Worm (Caenorhabditis elegans) whole organism, late embryonic: ENCODE results near the gene C15C8.5.
A peak's percentile ranks its signal among the peaks of the same experiment; 100 is the strongest.

Source experiments
- ceh-14 ChIP-seq: sonication (generic microtip); optimal IDR thresholded peaks from 2 replicates; lab custom pipeline; 2016; ENCODE audit warnings: missing genotype, missing genetic modification characterization, missing compliant biosample characterization
- ceh-9 ChIP-seq: sonication (generic microtip); optimal IDR thresholded peaks from 2 replicates; lab custom pipeline; 2016; ENCODE audit warnings: mild to moderate bottlenecking, missing genetic modification characterization, inconsistent platforms, missing compliant biosample characterization
- dmd-4 ChIP-seq: sonication (generic microtip); optimal IDR thresholded peaks from 2 replicates; lab custom pipeline; 2016; ENCODE audit warnings: borderline replicate concordance, missing genetic modification characterization, missing compliant biosample characterization
- dve-1 ChIP-seq: sonication (generic microtip); optimal IDR thresholded peaks from 2 replicates; lab custom pipeline; 2017; ENCODE audit warnings: antibody characterized with exemption, mild to moderate bottlenecking, missing genetic modification characterization, missing compliant biosample characterization
- fax-1 ChIP-seq: sonication (generic microtip); optimal IDR thresholded peaks from 2 replicates; lab custom pipeline; 2016; ENCODE audit warnings: missing genotype, missing genetic modification characterization, missing compliant biosample characterization
- hlh-30 ChIP-seq: sonication (generic microtip); optimal IDR thresholded peaks from 2 replicates; lab custom pipeline; 2017; ENCODE audit warnings: antibody characterized with exemption, missing genetic modification characterization, missing compliant biosample characterization; ENCODE audit not compliant: insufficient read depth
- hlh-8 ChIP-seq: sonication (generic microtip); optimal IDR thresholded peaks from 2 replicates; lab custom pipeline; 2016; ENCODE audit warnings: missing genotype, missing genetic modification characterization, missing compliant biosample characterization
- nhr-11 ChIP-seq: fragments of 150-350 bp; optimal IDR thresholded peaks from 2 replicates; lab custom pipeline; 2014; ENCODE audit warnings: missing biosample characterization, missing genetic modification characterization
- npax-4 ChIP-seq: sonication (generic microtip); optimal IDR thresholded peaks from 2 replicates; lab custom pipeline; 2016; ENCODE audit warnings: missing genetic modification characterization, missing compliant biosample characterization
- odd-2 ChIP-seq: sonication (generic microtip); optimal IDR thresholded peaks from 2 replicates; lab custom pipeline; 2017; ENCODE audit warnings: antibody characterized with exemption, mild to moderate bottlenecking, missing genetic modification characterization, missing compliant biosample characterization
- pqm-1 ChIP-seq: sonication (generic microtip); optimal IDR thresholded peaks from 2 replicates; lab custom pipeline; 2016; ENCODE audit warnings: missing genetic modification characterization, missing compliant biosample characterization
- syd-9 ChIP-seq: sonication (generic microtip); optimal IDR thresholded peaks from 2 replicates; lab custom pipeline; 2016; ENCODE audit warnings: mild to moderate bottlenecking, missing genetic modification characterization, moderate library complexity, missing compliant biosample characterization
- tbx-2 ChIP-seq: sonication (generic microtip); optimal IDR thresholded peaks from 2 replicates; lab custom pipeline; 2016; ENCODE audit warnings: missing genetic modification characterization, missing compliant biosample characterization
- unc-3 ChIP-seq, 2 experiments: fragments of 200-800 bp in 1 of 2; sonication (Bioruptor generic) in 1 of 2; sonication (generic microtip) in 1 of 2; conservative IDR thresholded peaks in 1 of 2; optimal IDR thresholded peaks in 1 of 2; 2 replicates each; pipeline versions ENCODE4 v1.3.6 to Lab custom; 2016 to 2022; ENCODE audit warnings: missing compliant biosample characterization in 2 of 2, missing genetic modification characterization in 2 of 2, missing genetic modification reagents in 1 of 2

DNA sequence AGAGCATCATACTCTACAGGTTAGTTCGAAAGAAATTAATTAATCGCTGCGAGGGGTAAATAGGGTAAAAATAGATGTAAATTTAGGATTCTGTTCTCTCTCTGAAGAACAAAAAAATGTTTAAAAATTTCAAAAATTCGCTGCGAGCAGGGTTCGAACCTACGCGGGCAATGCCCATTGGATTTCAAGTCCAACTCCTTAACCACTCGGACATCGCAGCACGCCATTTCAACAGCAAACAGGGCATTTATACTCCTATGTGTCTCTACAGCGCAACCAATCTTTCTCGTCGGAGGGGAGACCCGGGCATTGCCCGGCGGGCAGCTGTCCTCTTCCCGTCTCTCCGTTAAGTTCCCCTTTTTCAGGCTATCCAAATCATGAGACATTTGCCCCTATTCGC, 32.4 kb downstream of the C15C8.5 start:
- TF ChIP-seq odd-2 (tag; lab: Kevin White, UChicago) (peak; percentile 76), nhr-11 (tag; lab: Kevin White, UChicago) (no peak), pqm-1 (tag; lab: Kevin White, UChicago) (peak; percentile 78), dmd-4 (tag; lab: Kevin White, UChicago) (peak; percentile 80), fax-1 (tag; lab: Kevin White, UChicago) (peak; percentile 88), dve-1 (tag; lab: Kevin White, UChicago) (peak; percentile 81), npax-4 (tag; lab: Kevin White, UChicago) (peak; percentile 76), hlh-30 (tag; lab: Kevin White, UChicago) (peak; percentile 30), tbx-2 (tag; lab: Kevin White, UChicago) (peak; percentile 85), unc-3 (GFP tag; conservative IDR thresholded peaks at IDR 0.05; lab: Robert Waterston, UW) (peak; percentile 96), unc-3 (tag; optimal IDR thresholded peaks at IDR 0.05; lab: Kevin White, UChicago) (peak; percentile 84), ceh-9 (tag; lab: Kevin White, UChicago) (peak; percentile 84), hlh-8 (tag; lab: Kevin White, UChicago) (peak; percentile 51), ceh-14 (tag; lab: Kevin White, UChicago) (peak; percentile 88), syd-9 (peak; percentile 92)
